Worm (Caenorhabditis elegans) whole organism, young adult: ENCODE measurements around the gene K02E10.6.
A peak's percentile ranks its signal among the peaks of the same experiment; 100 is the strongest.

Experiments
- C06A6.2 ChIP-seq: fragments of 200-800 bp; sonication (Bioruptor generic); conservative IDR thresholded peaks from 2 replicates; pipeline ENCODE4 v1.3.6; 2022; ENCODE audit warnings: missing genetic modification characterization, missing compliant biosample characterization
- C17E4.6 ChIP-seq: fragments of 200-800 bp; sonication (Bioruptor generic); IDR thresholded peaks from 2 replicates; pipeline ENCODE4 v1.3.6; 2022; ENCODE audit warnings: missing genetic modification reagents, missing genetic modification characterization, missing compliant biosample characterization
- F10E7.11 ChIP-seq: sonication (generic microtip); optimal IDR thresholded peaks from 2 replicates; lab custom pipeline; 2017; ENCODE audit warnings: mild to moderate bottlenecking, missing genetic modification characterization, moderate library complexity, missing compliant biosample characterization
- F22D6.2 ChIP-seq: sonication (generic microtip); optimal IDR thresholded peaks from 2 replicates; lab custom pipeline; 2016; ENCODE audit warnings: mild to moderate bottlenecking, missing genetic modification characterization, missing compliant biosample characterization
- F33H1.4 ChIP-seq: fragments of 200-800 bp; sonication (Bioruptor generic); IDR thresholded peaks from 2 replicates; pipeline ENCODE4 v1.3.6; 2022; ENCODE audit warnings: missing genetic modification reagents, missing genetic modification characterization, missing compliant biosample characterization
- F49E8.2 ChIP-seq: sonication (generic microtip); optimal IDR thresholded peaks from 3 replicates; lab custom pipeline; 2017; ENCODE audit warnings: missing genetic modification characterization, mild to moderate bottlenecking, missing compliant biosample characterization, antibody characterized with exemption, moderate library complexity; ENCODE audit not compliant: insufficient read depth
- F52B5.7 ChIP-seq: sonication (generic microtip); optimal IDR thresholded peaks from 2 replicates; lab custom pipeline; 2016; ENCODE audit warnings: mild to moderate bottlenecking, missing genetic modification characterization, missing compliant biosample characterization
- K12H6.12 ChIP-seq: fragments of 200-800 bp; sonication (Bioruptor generic); optimal IDR thresholded peaks from 2 replicates; lab custom pipeline; 2018; ENCODE audit warnings: mild to moderate bottlenecking, missing genetic modification characterization, missing compliant biosample characterization
- T07F8.4 ChIP-seq: sonication (generic microtip); optimal IDR thresholded peaks from 2 replicates; lab custom pipeline; 2016; ENCODE audit warnings: mild to moderate bottlenecking, missing genetic modification characterization, moderate library complexity, missing compliant biosample characterization
- Y56A3A.18 ChIP-seq: fragments of 200-800 bp; sonication (Bioruptor generic); IDR thresholded peaks from 2 replicates; pipeline ENCODE4 v1.3.6; 2022; ENCODE audit warnings: missing genetic modification reagents, missing genetic modification characterization, missing compliant biosample characterization
- Y67H2A.10 ChIP-seq: fragments of 200-800 bp; sonication (Bioruptor generic); conservative IDR thresholded peaks from 2 replicates; pipeline ENCODE4 v1.3.6; 2022; ENCODE audit warnings: missing genetic modification reagents, missing genetic modification characterization, missing compliant biosample characterization
- atf-7 ChIP-seq: sonication (generic microtip); optimal IDR thresholded peaks from 2 replicates; lab custom pipeline; 2017; ENCODE audit warnings: mild to moderate bottlenecking, missing genetic modification characterization, missing compliant biosample characterization
- athp-1 ChIP-seq: sonication (generic microtip); optimal IDR thresholded peaks from 2 replicates; lab custom pipeline; 2017; ENCODE audit warnings: mild to moderate bottlenecking, missing genetic modification characterization, missing compliant biosample characterization
- attf-3 ChIP-seq: fragments of 200-800 bp; sonication (Bioruptor generic); conservative IDR thresholded peaks from 2 replicates; pipeline ENCODE4 v1.3.6; 2022; ENCODE audit warnings: missing genetic modification reagents, missing genetic modification characterization, missing compliant biosample characterization
- attf-6 ChIP-seq: fragments of 200-800 bp; sonication (Bioruptor generic); IDR thresholded peaks from 2 replicates; pipeline ENCODE4 v1.3.6; 2022; ENCODE audit warnings: missing genetic modification reagents, missing genetic modification characterization, missing compliant biosample characterization
- ccch-3 ChIP-seq: fragments of 200-800 bp; sonication (Bioruptor generic); optimal IDR thresholded peaks from 2 replicates; lab custom pipeline; 2018; ENCODE audit warnings: mild to moderate bottlenecking, missing genetic modification characterization, missing compliant biosample characterization
- ceh-27 ChIP-seq: fragments of 200-800 bp; sonication (Bioruptor generic); optimal IDR thresholded peaks from 2 replicates; lab custom pipeline; 2018; ENCODE audit warnings: mild to moderate bottlenecking, missing genetic modification characterization, moderate library complexity, missing compliant biosample characterization
- ceh-79 ChIP-seq: sonication (generic microtip); optimal IDR thresholded peaks from 2 replicates; lab custom pipeline; 2017; ENCODE audit warnings: mild to moderate bottlenecking, missing genetic modification characterization, missing compliant biosample characterization
- die-1 ChIP-seq: sonication (generic microtip); optimal IDR thresholded peaks from 2 replicates; lab custom pipeline; 2016; ENCODE audit warnings: missing genotype, mild to moderate bottlenecking, missing genetic modification characterization, missing compliant biosample characterization
- egrh-3 ChIP-seq: fragments of 200-800 bp; sonication (Bioruptor generic); IDR thresholded peaks from 2 replicates; pipeline ENCODE4 v1.3.6; 2022; ENCODE audit warnings: missing genetic modification reagents, missing genetic modification characterization, missing compliant biosample characterization
- ets-4 ChIP-seq: fragments of 200-800 bp; sonication (Bioruptor generic); optimal IDR thresholded peaks from 2 replicates; lab custom pipeline; 2018; ENCODE audit warnings: mild to moderate bottlenecking, missing genetic modification characterization, missing compliant biosample characterization
- fkh-3 ChIP-seq: sonication (generic microtip); optimal IDR thresholded peaks from 2 replicates; lab custom pipeline; 2016; ENCODE audit warnings: mild to moderate bottlenecking, missing genetic modification characterization, missing compliant biosample characterization
- him-1 ChIP-seq: sonication (generic microtip); optimal IDR thresholded peaks from 2 replicates; lab custom pipeline; 2016; ENCODE audit warnings: missing genotype, missing genetic modification reagents, missing genetic modification characterization, missing compliant biosample characterization
- hmg-1.2 ChIP-seq: fragments of 200-800 bp; sonication (Bioruptor generic); IDR thresholded peaks from 2 replicates; pipeline ENCODE4 v1.3.6; 2022; ENCODE audit warnings: missing genetic modification reagents, missing genetic modification characterization, missing compliant biosample characterization
- hsf-1 ChIP-seq: fragments of 200-800 bp; sonication (Bioruptor generic); IDR thresholded peaks from 2 replicates; pipeline ENCODE4 v1.3.6; 2022; ENCODE audit warnings: missing genetic modification reagents, missing genetic modification characterization, missing compliant biosample characterization
- lin-40 ChIP-seq: sonication (generic microtip); optimal IDR thresholded peaks from 2 replicates; lab custom pipeline; 2016; ENCODE audit warnings: missing genetic modification characterization, mild to moderate bottlenecking, missing compliant biosample characterization, missing genotype, missing genetic modification reagents
- lin-54 ChIP-seq: fragments of 200-800 bp; sonication (Bioruptor generic); optimal IDR thresholded peaks from 2 replicates; lab custom pipeline; 2018; ENCODE audit warnings: mild to moderate bottlenecking, missing genetic modification characterization, missing compliant biosample characterization
- lsl-1 ChIP-seq: fragments of 200-800 bp; sonication (Bioruptor generic); optimal IDR thresholded peaks from 2 replicates; lab custom pipeline; 2018; ENCODE audit warnings: mild to moderate bottlenecking, missing genetic modification characterization, moderate library complexity, missing compliant biosample characterization
- madf-8 ChIP-seq: fragments of 200-800 bp; sonication (Bioruptor generic); conservative IDR thresholded peaks from 2 replicates; pipeline ENCODE4 v1.3.6; 2022; ENCODE audit warnings: missing genetic modification reagents, missing genetic modification characterization, missing compliant biosample characterization
- mcd-1 ChIP-seq: fragments of 200-800 bp; sonication (Bioruptor generic); IDR thresholded peaks from 2 replicates; pipeline ENCODE4 v1.3.6; 2022; ENCODE audit warnings: missing genetic modification reagents, missing genetic modification characterization, missing compliant biosample characterization
- nhr-80 ChIP-seq: sonication (generic microtip); optimal IDR thresholded peaks from 2 replicates; lab custom pipeline; 2016; ENCODE audit warnings: missing genetic modification characterization, missing compliant biosample characterization
- nhr-90 ChIP-seq: sonication (generic microtip); optimal IDR thresholded peaks from 2 replicates; lab custom pipeline; 2016; ENCODE audit warnings: missing genotype, mild to moderate bottlenecking, missing genetic modification characterization, missing compliant biosample characterization
- rcor-1 ChIP-seq: fragments of 200-800 bp; sonication (Bioruptor generic); IDR thresholded peaks from 2 replicates; pipeline ENCODE4 v1.3.6; 2022; ENCODE audit warnings: missing genetic modification reagents, missing genetic modification characterization, missing compliant biosample characterization
- rec-8 ChIP-seq, 2 experiments: sonication (generic microtip); optimal IDR thresholded peaks; 2 replicates each; lab custom pipeline; 2016; ENCODE audit warnings: mild to moderate bottlenecking in 2 of 2, missing genetic modification characterization in 2 of 2, missing genetic modification reagents in 2 of 2, missing genotype in 2 of 2, missing biosample characterization in 1 of 2, missing compliant biosample characterization in 1 of 2, moderate library complexity in 1 of 2
- repo-1 ChIP-seq: sonication (generic microtip); optimal IDR thresholded peaks from 2 replicates; lab custom pipeline; 2017; ENCODE audit warnings: mild to moderate bottlenecking, missing genetic modification characterization, missing compliant biosample characterization
- rpc-1 ChIP-seq, 2 experiments: fragments of 150-350 bp in 1 of 2; sonication (generic microtip) in 1 of 2; optimal IDR thresholded peaks; 2 replicates each; lab custom pipeline; 2014 to 2018; ENCODE audit warnings: missing biosample characterization in 1 of 2, missing genetic modification characterization in 1 of 2, missing genetic modification reagents in 1 of 2, missing genotype in 1 of 2
- sdz-38 ChIP-seq: sonication (generic microtip); optimal IDR thresholded peaks from 2 replicates; lab custom pipeline; 2016; ENCODE audit warnings: missing genotype, missing genetic modification characterization, missing compliant biosample characterization
- sea-2 ChIP-seq: fragments of 200-800 bp; sonication (Bioruptor generic); IDR thresholded peaks from 2 replicates; pipeline ENCODE4 v1.3.6; 2022; ENCODE audit warnings: missing genetic modification characterization, missing compliant biosample characterization
- snpc-4 ChIP-seq, 5 experiments: fragments of 150-350 bp in 1 of 5; sonication (generic microtip) in 4 of 5; optimal IDR thresholded peaks; 2 replicates each; lab custom pipeline; 2014 to 2018; ENCODE audit warnings: missing genetic modification characterization in 5 of 5, missing biosample characterization in 3 of 5, antibody characterized with exemption in 2 of 5, mild to moderate bottlenecking in 2 of 5, missing compliant biosample characterization in 2 of 5, missing genotype in 2 of 5, moderate library complexity in 2 of 5, missing genetic modification reagents in 1 of 5
- sptf-2 ChIP-seq: fragments of 200-800 bp; sonication (Bioruptor generic); optimal IDR thresholded peaks from 2 replicates; lab custom pipeline; 2018; ENCODE audit warnings: mild to moderate bottlenecking, missing genetic modification characterization, missing compliant biosample characterization
- tbp1 ChIP-seq: fragments of 200-800 bp; sonication (Bioruptor generic); optimal IDR thresholded peaks from 2 replicates; lab custom pipeline; 2018; ENCODE audit warnings: mild to moderate bottlenecking, missing genetic modification characterization, missing compliant biosample characterization
- xnd-1 ChIP-seq: sonication (generic microtip); optimal IDR thresholded peaks from 2 replicates; lab custom pipeline; 2016; ENCODE audit warnings: missing genotype, missing genetic modification reagents, missing genetic modification characterization, missing compliant biosample characterization
- zfh-2 ChIP-seq: fragments of 200-800 bp; sonication (Bioruptor generic); conservative IDR thresholded peaks from 2 replicates; pipeline ENCODE4 v1.3.6; 2022; ENCODE audit warnings: missing genetic modification reagents, missing genetic modification characterization, missing compliant biosample characterization
- zim-3 ChIP-seq: sonication (generic microtip); optimal IDR thresholded peaks from 2 replicates; lab custom pipeline; 2017; ENCODE audit warnings: mild to moderate bottlenecking, missing genetic modification characterization, moderate library complexity, missing compliant biosample characterization
- ztf-26 ChIP-seq: sonication (generic microtip); optimal IDR thresholded peaks from 2 replicates; lab custom pipeline; 2017; ENCODE audit warnings: missing genetic modification characterization, missing compliant biosample characterization
- ztf-3 ChIP-seq: fragments of 200-800 bp; sonication (Bioruptor generic); optimal IDR thresholded peaks from 2 replicates; lab custom pipeline; 2018; ENCODE audit warnings: mild to moderate bottlenecking, missing genetic modification characterization, missing compliant biosample characterization

K02E10.6 gene

DNA sequence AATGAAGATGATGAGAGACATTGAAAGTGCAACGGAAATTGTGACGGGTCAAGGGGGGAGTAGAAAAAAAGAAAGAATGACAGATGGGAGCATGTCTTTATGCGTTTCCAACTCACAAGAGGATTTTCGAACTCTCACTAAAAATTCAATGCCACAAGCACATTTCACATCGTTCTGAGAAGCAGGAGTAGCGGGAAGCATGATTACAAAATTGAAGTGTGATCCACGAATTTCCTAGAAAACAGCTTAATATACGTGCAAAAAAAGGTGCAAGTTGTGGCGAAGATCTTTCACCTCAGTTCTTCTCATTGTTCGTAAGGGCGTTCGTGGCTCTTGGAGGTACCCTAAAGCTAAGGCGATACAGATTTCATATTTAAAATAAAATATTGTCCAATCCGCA, 24.2 kb upstream of the K02E10.6 start (continued):
- no peak for TF ChIP-seq F52B5.7 (tag; lab: Kevin White, UChicago)
- TF ChIP-seq athp-1 (tag; lab: Kevin White, UChicago): no peak

ce11 chrX:2497816-2498215, 15.2 kb upstream of the K02E10.6 start:
- TF ChIP-seq xnd-1 (tag; lab: Kevin White, UChicago): no peak
- no peak for TF ChIP-seq atf-7 (tag; lab: Kevin White, UChicago)
- no peak for TF ChIP-seq fkh-3 (tag; lab: Kevin White, UChicago)
- no peak for TF ChIP-seq sptf-2
- TF ChIP-seq ccch-3 (GFP tag; lab: Kevin White, UChicago): no peak
- TF ChIP-seq rcor-1 (GFP tag; lab: Robert Waterston, UW): no peak
- no peak for TF ChIP-seq C06A6.2 (GFP tag; lab: Robert Waterston, UW)
- TF ChIP-seq zim-3 (tag; lab: Kevin White, UChicago): no peak
- TF ChIP-seq C17E4.6 (GFP tag; lab: Robert Waterston, UW): no peak
- no peak for TF ChIP-seq T07F8.4 (tag; lab: Kevin White, UChicago)
- TF ChIP-seq zfh-2 (GFP tag; lab: Robert Waterston, UW): no peak
- TF ChIP-seq F22D6.2: no peak
- TF ChIP-seq attf-6: no peak
- TF ChIP-seq ceh-27 (GFP tag; lab: Kevin White, UChicago): no peak
- TF ChIP-seq F33H1.4: no peak
- no peak for TF ChIP-seq ztf-3 (GFP tag; lab: Kevin White, UChicago)
- no peak for TF ChIP-seq repo-1 (tag; lab: Kevin White, UChicago)
- TF ChIP-seq lin-54 (GFP tag; lab: Kevin White, UChicago): no peak
- TF ChIP-seq, all 124 proteins: peak for 0

ce11 chrX:2495865-2496314, 13.3 kb upstream of the K02E10.6 start, which contains the start of gene rabr-1:
rabr-1 (plus strand) TSS chrX:2496180.
- no peak for TF ChIP-seq lin-54 (GFP tag; lab: Kevin White, UChicago)
- no peak for TF ChIP-seq rec-8 (tag; optimal IDR thresholded peaks at IDR 0.05; lab: Kevin White, UChicago)
- no peak for TF ChIP-seq madf-8
- peak; percentile 49; the same call in 1 of the 2 replicates for TF ChIP-seq egrh-3
- no peak for TF ChIP-seq F49E8.2 (tag; lab: Kevin White, UChicago)
- TF ChIP-seq Y67H2A.10: no peak
- TF ChIP-seq nhr-90 (tag; lab: Kevin White, UChicago): no peak
- TF ChIP-seq die-1 (tag; lab: Kevin White, UChicago): no peak
- no peak for TF ChIP-seq sdz-38 (tag; lab: Kevin White, UChicago)
- TF ChIP-seq F10E7.11 (tag; lab: Kevin White, UChicago): peak; percentile 22
- TF ChIP-seq him-1 (tag; lab: Kevin White, UChicago): no peak
- peak; percentile 24 for TF ChIP-seq nhr-80 (tag; lab: Kevin White, UChicago)
- peak; percentile 89 for TF ChIP-seq zfh-2 (GFP tag; lab: Robert Waterston, UW)
- TF ChIP-seq K12H6.12 (tag; lab: Kevin White, UChicago): peak; percentile 23
- TF ChIP-seq lin-40 (tag; lab: Kevin White, UChicago): peak; percentile 4
- TF ChIP-seq ztf-26 (tag; lab: Kevin White, UChicago): peak; percentile 67
- peak; percentile 43; the same call in 1 of the 2 replicates for TF ChIP-seq hmg-1.2 (GFP tag; lab: Robert Waterston, UW)
- TF ChIP-seq hsf-1 (GFP tag; lab: Robert Waterston, UW): no peak
- no peak for TF ChIP-seq lsl-1 (GFP tag; lab: Kevin White, UChicago)
- TF ChIP-seq mcd-1 (GFP tag; lab: Robert Waterston, UW): 0 out of 2 replicates have a peak, but pooled peaks have one; percentile 24
- no peak for TF ChIP-seq sea-2 (GFP tag; lab: Robert Waterston, UW)
- TF ChIP-seq tbp1 (GFP tag; lab: Kevin White, UChicago): no peak
- no peak for TF ChIP-seq attf-3 (GFP tag; lab: Robert Waterston, UW)
- TF ChIP-seq ceh-79 (tag; lab: Kevin White, UChicago): no peak
- TF ChIP-seq rpc-1 (optimal IDR thresholded peaks at IDR 0.05; lab: Kevin White, UChicago): no peak
- no peak for TF ChIP-seq rpc-1 (tag; optimal IDR thresholded peaks at IDR 0.05; lab: Kevin White, UChicago)
- TF ChIP-seq snpc-4 (GFP tag; optimal IDR thresholded peaks at IDR 0.05; lab: Kevin White, UChicago): no peak
- TF ChIP-seq snpc-4 (tag; optimal IDR thresholded peaks at IDR 0.05; lab: Kevin White, UChicago): peak in 1 of 4 experiments; percentile 31
- TF ChIP-seq Y56A3A.18 (GFP tag; lab: Robert Waterston, UW): no peak
- no peak for TF ChIP-seq ets-4 (GFP tag; lab: Kevin White, UChicago)
